Fruit fly (Drosophila melanogaster) whole organism: ENCODE measurements around the gene Tango6.

Experiments
- CG8478 ChIP-seq: fragments of >200 bp; optimal IDR thresholded peaks from 2 replicates; lab custom pipeline; 2018; ENCODE audit warnings: inconsistent platforms
- Dll ChIP-seq: fragments of >200 bp; optimal IDR thresholded peaks from 2 replicates; lab custom pipeline; 2017
- EcR ChIP-seq, 2 experiments: fragments of >200 bp; optimal IDR thresholded peaks; 2 replicates each; lab custom pipeline; 2017; ENCODE audit warnings: missing biosample characterization in 2 of 2, missing genetic modification characterization in 2 of 2, missing genetic modification reagents in 2 of 2
- pan ChIP-seq: fragments of >200 bp; optimal IDR thresholded peaks from 2 replicates; lab custom pipeline; 2017
- psq ChIP-seq: fragments of >200 bp; optimal IDR thresholded peaks from 2 replicates; lab custom pipeline; 2017
- usp ChIP-seq: fragments of >200 bp; optimal IDR thresholded peaks from 2 replicates; lab custom pipeline; 2017; ENCODE audit warnings: missing biosample characterization, missing genetic modification characterization, mixed read lengths

dm6 chr2L:18966214-18966556 is 2.6 kb upstream of the Tango6 start:
- no peak for TF ChIP-seq psq
- no peak for TF ChIP-seq Dll (lab: Kevin White, UChicago)
- no peak for TF ChIP-seq usp (GFP tag; lab: Kevin White, UChicago)
- TF ChIP-seq pan: no peak
- TF ChIP-seq CG8478 (lab: Kevin White, UChicago): no peak
- TF ChIP-seq EcR (GFP tag; optimal IDR thresholded peaks at IDR 0.05; lab: Kevin White, UChicago): no peak
